Worm (Caenorhabditis elegans) whole organism, young adult: ENCODE measurements around the gene Y17G7B.23.

Source experiments
- B0035.1 ChIP-seq: sonication (generic microtip); optimal IDR thresholded peaks from 2 replicates; lab custom pipeline; 2016; ENCODE audit warnings: missing genetic modification characterization, mild to moderate bottlenecking, missing compliant biosample characterization, missing genotype, missing genetic modification reagents
- B0336.3 ChIP-seq: fragments of 200-800 bp; sonication (Bioruptor generic); IDR thresholded peaks from 2 replicates; pipeline ENCODE4 v1.3.6; 2022; ENCODE audit warnings: missing genetic modification characterization, missing compliant biosample characterization
- F22D6.2 ChIP-seq: sonication (generic microtip); optimal IDR thresholded peaks from 2 replicates; lab custom pipeline; 2016; ENCODE audit warnings: mild to moderate bottlenecking, missing genetic modification characterization, missing compliant biosample characterization
- F33H1.4 ChIP-seq: fragments of 200-800 bp; sonication (Bioruptor generic); IDR thresholded peaks from 2 replicates; pipeline ENCODE4 v1.3.6; 2022; ENCODE audit warnings: missing genetic modification reagents, missing genetic modification characterization, missing compliant biosample characterization
- F55B11.4 ChIP-seq: sonication (generic microtip); optimal IDR thresholded peaks from 2 replicates; lab custom pipeline; 2016; ENCODE audit warnings: missing compliant biosample characterization, missing genetic modification characterization, borderline replicate concordance; ENCODE audit not compliant: insufficient read depth
- F57C9.4 ChIP-seq: sonication (generic microtip); optimal IDR thresholded peaks from 2 replicates; lab custom pipeline; 2017; ENCODE audit warnings: mild to moderate bottlenecking, missing genetic modification characterization, missing compliant biosample characterization
- K11D2.4 ChIP-seq: fragments of 200-800 bp; sonication (Bioruptor generic); IDR thresholded peaks from 2 replicates; pipeline ENCODE4 v1.3.6; 2022; ENCODE audit warnings: missing genetic modification reagents, missing genetic modification characterization, missing compliant biosample characterization
- T07F8.4 ChIP-seq: sonication (generic microtip); optimal IDR thresholded peaks from 2 replicates; lab custom pipeline; 2016; ENCODE audit warnings: mild to moderate bottlenecking, missing genetic modification characterization, moderate library complexity, missing compliant biosample characterization
- Y53G8AR.9 ChIP-seq: fragments of 200-800 bp; sonication (Bioruptor generic); conservative IDR thresholded peaks from 2 replicates; pipeline ENCODE4 v1.3.6; 2022; ENCODE audit warnings: missing genetic modification reagents, missing genetic modification characterization, missing compliant biosample characterization
- Y95B8A.8 ChIP-seq: fragments of 200-800 bp; sonication (Bioruptor generic); IDR thresholded peaks from 2 replicates; pipeline ENCODE4 v1.3.6; 2022; ENCODE audit warnings: missing genetic modification reagents, missing genetic modification characterization, missing compliant biosample characterization
- attf-5 ChIP-seq: fragments of 200-800 bp; sonication (Bioruptor generic); optimal IDR thresholded peaks from 2 replicates; lab custom pipeline; 2018; ENCODE audit warnings: mild to moderate bottlenecking, missing genetic modification characterization, missing compliant biosample characterization
- attf-6 ChIP-seq: fragments of 200-800 bp; sonication (Bioruptor generic); IDR thresholded peaks from 2 replicates; pipeline ENCODE4 v1.3.6; 2022; ENCODE audit warnings: missing genetic modification reagents, missing genetic modification characterization, missing compliant biosample characterization
- bed-1 ChIP-seq: fragments of 200-800 bp; sonication (Bioruptor generic); IDR thresholded peaks from 2 replicates; pipeline ENCODE4 v1.3.6; 2022; ENCODE audit warnings: missing genetic modification reagents, missing genetic modification characterization, missing compliant biosample characterization
- bed-2 ChIP-seq: fragments of 200-800 bp; sonication (Bioruptor generic); IDR thresholded peaks from 2 replicates; pipeline ENCODE4 v1.3.6; 2022; ENCODE audit warnings: missing genetic modification reagents, missing genetic modification characterization, missing compliant biosample characterization
- ccch-3 ChIP-seq: fragments of 200-800 bp; sonication (Bioruptor generic); optimal IDR thresholded peaks from 2 replicates; lab custom pipeline; 2018; ENCODE audit warnings: mild to moderate bottlenecking, missing genetic modification characterization, missing compliant biosample characterization
- cebp-1 ChIP-seq, 2 experiments: fragments of 200-800 bp in 1 of 2; sonication (Bioruptor generic) in 1 of 2; sonication (generic microtip) in 1 of 2; IDR thresholded peaks in 1 of 2; optimal IDR thresholded peaks in 1 of 2; 2 replicates each; pipeline versions ENCODE4 v1.3.6 to Lab custom; 2017 to 2022; ENCODE audit warnings: missing compliant biosample characterization in 2 of 2, missing genetic modification characterization in 2 of 2, mild to moderate bottlenecking in 1 of 2, missing genetic modification reagents in 1 of 2, moderate library complexity in 1 of 2
- cebp-2 ChIP-seq: fragments of 200-800 bp; sonication (Bioruptor generic); IDR thresholded peaks from 2 replicates; pipeline ENCODE4 v1.3.6; 2022; ENCODE audit warnings: missing genetic modification characterization, missing compliant biosample characterization
- ceh-100 ChIP-seq: fragments of 200-800 bp; sonication (Bioruptor generic); IDR thresholded peaks from 2 replicates; pipeline ENCODE4 v1.3.6; 2022; ENCODE audit warnings: missing genetic modification reagents, missing genetic modification characterization, missing compliant biosample characterization
- ceh-40 ChIP-seq: fragments of 200-800 bp; sonication (Bioruptor generic); IDR thresholded peaks from 2 replicates; pipeline ENCODE4 v1.3.6; 2022; ENCODE audit warnings: missing genetic modification characterization, missing compliant biosample characterization
- ceh-58 ChIP-seq: fragments of 200-800 bp; sonication (Bioruptor generic); IDR thresholded peaks from 2 replicates; pipeline ENCODE4 v1.3.6; 2022; ENCODE audit warnings: missing genetic modification characterization, missing compliant biosample characterization
- chd-7 ChIP-seq: sonication (generic microtip); optimal IDR thresholded peaks from 2 replicates; lab custom pipeline; 2016; ENCODE audit warnings: mild to moderate bottlenecking, missing genetic modification characterization, moderate library complexity, missing compliant biosample characterization
- egl-44 ChIP-seq: fragments of 200-800 bp; sonication (Bioruptor generic); IDR thresholded peaks from 2 replicates; pipeline ENCODE4 v1.3.6; 2022; ENCODE audit warnings: missing genetic modification reagents, missing genetic modification characterization, missing compliant biosample characterization
- ekl-4 ChIP-seq: fragments of 200-800 bp; sonication (Bioruptor generic); IDR thresholded peaks from 2 replicates; pipeline ENCODE4 v1.3.6; 2022; ENCODE audit warnings: missing genetic modification reagents, missing genetic modification characterization, missing compliant biosample characterization
- gei-17 ChIP-seq: fragments of 200-800 bp; sonication (Bioruptor generic); optimal IDR thresholded peaks from 2 replicates; lab custom pipeline; 2018; ENCODE audit warnings: mild to moderate bottlenecking, missing genetic modification characterization, missing compliant biosample characterization
- him-1 ChIP-seq: sonication (generic microtip); optimal IDR thresholded peaks from 2 replicates; lab custom pipeline; 2016; ENCODE audit warnings: missing genotype, missing genetic modification reagents, missing genetic modification characterization, missing compliant biosample characterization
- lag-1 ChIP-seq: fragments of 200-800 bp; sonication (Bioruptor generic); IDR thresholded peaks from 2 replicates; pipeline ENCODE4 v1.3.6; 2022; ENCODE audit warnings: missing genetic modification reagents, missing genetic modification characterization, missing compliant biosample characterization
- let-607 ChIP-seq, 2 experiments: fragments of 200-800 bp in 1 of 2; sonication (Bioruptor generic) in 1 of 2; sonication (generic microtip) in 1 of 2; optimal IDR thresholded peaks; 2 replicates each; lab custom pipeline; 2016 to 2018; ENCODE audit warnings: mild to moderate bottlenecking in 2 of 2, missing compliant biosample characterization in 2 of 2, missing genetic modification characterization in 2 of 2, moderate library complexity in 2 of 2, missing genotype in 1 of 2
- lin-35 ChIP-seq, 3 experiments: fragments of 150-350 bp in 2 of 3; sonication (generic microtip) in 1 of 3; optimal IDR thresholded peaks; 2 replicates each; lab custom pipeline; 2014 to 2018; ENCODE audit warnings: missing biosample characterization in 3 of 3, missing genetic modification characterization in 3 of 3, missing genetic modification reagents in 3 of 3
- lin-54 ChIP-seq: fragments of 200-800 bp; sonication (Bioruptor generic); optimal IDR thresholded peaks from 2 replicates; lab custom pipeline; 2018; ENCODE audit warnings: mild to moderate bottlenecking, missing genetic modification characterization, missing compliant biosample characterization
- lsy-27 ChIP-seq: sonication (generic microtip); optimal IDR thresholded peaks from 2 replicates; lab custom pipeline; 2017; ENCODE audit warnings: missing genetic modification characterization, mild to moderate bottlenecking, missing compliant biosample characterization, antibody characterized with exemption, missing genotype, borderline replicate concordance; ENCODE audit not compliant: insufficient read depth
- madf-3 ChIP-seq: fragments of 200-800 bp; sonication (Bioruptor generic); IDR thresholded peaks from 2 replicates; pipeline ENCODE4 v1.3.6; 2022; ENCODE audit warnings: missing genetic modification reagents, missing genetic modification characterization, missing compliant biosample characterization
- madf-6 ChIP-seq: fragments of 200-800 bp; sonication (Bioruptor generic); IDR thresholded peaks from 2 replicates; pipeline ENCODE4 v1.3.6; 2022; ENCODE audit warnings: missing genetic modification reagents, missing genetic modification characterization, missing compliant biosample characterization
- mcd-1 ChIP-seq: fragments of 200-800 bp; sonication (Bioruptor generic); IDR thresholded peaks from 2 replicates; pipeline ENCODE4 v1.3.6; 2022; ENCODE audit warnings: missing genetic modification reagents, missing genetic modification characterization, missing compliant biosample characterization
- nfyb-1 ChIP-seq: fragments of 200-800 bp; sonication (Bioruptor generic); IDR thresholded peaks from 2 replicates; pipeline ENCODE4 v1.3.6; 2022; ENCODE audit warnings: missing genetic modification reagents, missing genetic modification characterization, missing compliant biosample characterization
- nhr-120 ChIP-seq: fragments of 200-800 bp; sonication (Bioruptor generic); IDR thresholded peaks from 2 replicates; pipeline ENCODE4 v1.3.6; 2022; ENCODE audit warnings: missing genetic modification characterization, missing compliant biosample characterization
- pbrm-1 ChIP-seq: fragments of 200-800 bp; sonication (Bioruptor generic); IDR thresholded peaks from 2 replicates; pipeline ENCODE4 v1.3.6; 2022; ENCODE audit warnings: missing genetic modification reagents, missing genetic modification characterization, missing compliant biosample characterization
- rcor-1 ChIP-seq: fragments of 200-800 bp; sonication (Bioruptor generic); IDR thresholded peaks from 2 replicates; pipeline ENCODE4 v1.3.6; 2022; ENCODE audit warnings: missing genetic modification reagents, missing genetic modification characterization, missing compliant biosample characterization
- rec-8 ChIP-seq, 2 experiments: sonication (generic microtip); optimal IDR thresholded peaks; 2 replicates each; lab custom pipeline; 2016; ENCODE audit warnings: mild to moderate bottlenecking in 2 of 2, missing genetic modification characterization in 2 of 2, missing genetic modification reagents in 2 of 2, missing genotype in 2 of 2, missing biosample characterization in 1 of 2, missing compliant biosample characterization in 1 of 2, moderate library complexity in 1 of 2
- snpc-1.1 ChIP-seq: sonication (generic microtip); optimal IDR thresholded peaks from 2 replicates; lab custom pipeline; 2017; ENCODE audit warnings: missing genetic modification characterization, mild to moderate bottlenecking, missing compliant biosample characterization, antibody characterized with exemption, moderate library complexity, missing genotype, missing genetic modification reagents; ENCODE audit not compliant: insufficient read depth
- snpc-1.3 ChIP-seq: sonication (generic microtip); optimal IDR thresholded peaks from 2 replicates; lab custom pipeline; 2017; ENCODE audit warnings: missing genetic modification characterization, mild to moderate bottlenecking, missing compliant biosample characterization, antibody characterized with exemption, moderate library complexity, missing genotype, missing genetic modification reagents; ENCODE audit not compliant: insufficient read depth
- somi-1 ChIP-seq: fragments of 200-800 bp; sonication (Bioruptor generic); optimal IDR thresholded peaks from 2 replicates; lab custom pipeline; 2018; ENCODE audit warnings: mild to moderate bottlenecking, missing genetic modification characterization, missing compliant biosample characterization
- sptf-2 ChIP-seq: fragments of 200-800 bp; sonication (Bioruptor generic); optimal IDR thresholded peaks from 2 replicates; lab custom pipeline; 2018; ENCODE audit warnings: mild to moderate bottlenecking, missing genetic modification characterization, missing compliant biosample characterization
- tlf-1 ChIP-seq: fragments of 200-800 bp; sonication (Bioruptor generic); optimal IDR thresholded peaks from 2 replicates; lab custom pipeline; 2018; ENCODE audit warnings: mild to moderate bottlenecking, missing genetic modification characterization, missing compliant biosample characterization
- unc-62 ChIP-seq: fragments of 150-350 bp; optimal IDR thresholded peaks from 2 replicates; lab custom pipeline; 2014; ENCODE audit warnings: missing biosample characterization, missing genetic modification reagents, missing genetic modification characterization
- ztf-22 ChIP-seq: fragments of 200-800 bp; sonication (Bioruptor generic); optimal IDR thresholded peaks from 2 replicates; lab custom pipeline; 2018; ENCODE audit warnings: mild to moderate bottlenecking, missing genetic modification characterization, moderate library complexity, missing compliant biosample characterization

Gene Y17G7B.23

ce11 chrII:11998903-11999302, at the start of gene Y17G7B.23:
Gene Y17G7B.23, plus strand, starts transcription at chrII:11999203.
- no peak for TF ChIP-seq ztf-22 (GFP tag; lab: Kevin White, UChicago)
- TF ChIP-seq Y95B8A.8 (GFP tag; lab: Robert Waterston, UW) = no peak
- no peak for TF ChIP-seq lin-35 (GFP tag; optimal IDR thresholded peaks at IDR 0.05; lab: Kevin White, UChicago)
- TF ChIP-seq ceh-100 (GFP tag; lab: Robert Waterston, UW) = no peak
- no peak for TF ChIP-seq chd-7 (tag; lab: Kevin White, UChicago)
- no peak for TF ChIP-seq madf-3 (GFP tag; lab: Robert Waterston, UW)
- TF ChIP-seq snpc-1.1 (tag; lab: Kevin White, UChicago) = no peak
- no peak for TF ChIP-seq ccch-3 (GFP tag; lab: Kevin White, UChicago)
- TF ChIP-seq B0336.3 (GFP tag; lab: Robert Waterston, UW) = no peak
- no peak for TF ChIP-seq F22D6.2 (tag; lab: Kevin White, UChicago)
- TF ChIP-seq let-607 (tag; optimal IDR thresholded peaks at IDR 0.05; lab: Kevin White, UChicago) = no peak
- no peak for TF ChIP-seq attf-6
- no peak for TF ChIP-seq K11D2.4 (GFP tag; lab: Robert Waterston, UW)
- TF ChIP-seq pbrm-1 (GFP tag; lab: Robert Waterston, UW) = no peak
- TF ChIP-seq ceh-58 = no peak
- TF ChIP-seq cebp-2 = no peak

- TF ChIP-seq attf-5 (no peak), Y53G8AR.9 (no peak), lsy-27 (tag; lab: Kevin White, UChicago) (no peak), snpc-1.1 (tag; lab: Kevin White, UChicago) (no peak), lin-54 (no peak), him-1 (tag; lab: Kevin White, UChicago) (no peak), egl-44 (GFP tag; lab: Robert Waterston, UW) (no peak), rcor-1 (no peak), ztf-22 (GFP tag; lab: Kevin White, UChicago) (no peak), somi-1 (GFP tag; lab: Kevin White, UChicago) (no peak), F33H1.4 (GFP tag; lab: Robert Waterston, UW) (no peak), B0035.1 (tag; lab: Kevin White, UChicago) (no peak), snpc-1.3 (tag; lab: Kevin White, UChicago) (no peak), F57C9.4 (tag; lab: Kevin White, UChicago) (no peak), tlf-1 (GFP tag; lab: Kevin White, UChicago) (no peak), nfyb-1 (GFP tag; lab: Robert Waterston, UW) (no peak), sptf-2 (GFP tag; lab: Kevin White, UChicago) (no peak), rec-8 (tag; optimal IDR thresholded peaks at IDR 0.05; lab: Kevin White, UChicago) (no peak), unc-62 (no peak)
These were observed 46.0 kb upstream of the Y17G7B.23 start for ce11 chrII:11952963-11953362.

- TF ChIP-seq snpc-1.1 (tag; lab: Kevin White, UChicago) (no peak), cebp-1 (GFP tag; IDR thresholded peaks at IDR 0.05; lab: Robert Waterston, UW) (no peak), cebp-1 (tag; optimal IDR thresholded peaks at IDR 0.05; lab: Kevin White, UChicago) (no peak), lag-1 (no peak), ceh-40 (GFP tag; lab: Robert Waterston, UW) (no peak), mcd-1 (GFP tag; lab: Robert Waterston, UW) (no peak), ccch-3 (GFP tag; lab: Kevin White, UChicago) (no peak), bed-1 (GFP tag; lab: Robert Waterston, UW) (no peak), gei-17 (GFP tag; lab: Kevin White, UChicago) (no peak), nhr-120 (no peak), T07F8.4 (tag; lab: Kevin White, UChicago) (no peak), F55B11.4 (tag; lab: Kevin White, UChicago) (no peak), tlf-1 (GFP tag; lab: Kevin White, UChicago) (no peak), ekl-4 (GFP tag; lab: Robert Waterston, UW) (no peak), madf-6 (GFP tag; lab: Robert Waterston, UW) (no peak), bed-2 (no peak)
These were observed 44.8 kb upstream of the Y17G7B.23 start, which contains the start of gene W03C9.6 for ce11 chrII:11954208-11954607. Gene W03C9.6, plus strand, starts transcription at chrII:11954508.
